Worm (Caenorhabditis elegans): ENCODE data around the gene zfp-3.

DNA sequence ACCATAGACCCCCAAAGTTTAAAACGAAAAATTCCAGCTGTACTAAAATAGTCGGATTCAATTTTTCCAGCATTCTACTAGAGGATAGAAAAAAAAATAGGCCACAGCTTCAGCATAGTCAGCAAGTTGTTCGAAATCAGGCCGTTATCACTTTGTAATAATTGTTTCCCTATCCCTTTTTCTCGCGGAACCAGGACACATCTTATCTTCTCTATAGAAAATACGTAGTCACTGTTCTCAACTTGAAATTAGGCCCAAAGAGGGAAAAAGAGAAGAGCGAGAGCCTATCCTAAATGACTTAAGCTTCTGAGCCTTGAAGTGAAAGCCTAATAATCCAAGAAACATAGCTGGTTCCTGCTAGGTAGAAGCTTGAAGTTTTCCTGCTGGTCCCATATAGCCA is 747 bp downstream of the zfp-3 start:
- TF ChIP-seq lin-13 (GFP tag; optimal IDR thresholded peaks at IDR 0.05): no peak
- no peak for TF ChIP-seq nhr-76 (tag; optimal IDR thresholded peaks at IDR 0.05)
- no peak for TF ChIP-seq dpl-1 (GFP tag; optimal IDR thresholded peaks at IDR 0.05)
- no peak for TF ChIP-seq nhr-84 (tag; optimal IDR thresholded peaks at IDR 0.05)
- no peak for TF ChIP-seq skn-1 (tag; optimal IDR thresholded peaks at IDR 0.05)

Measured in whole organism, L1 larva.